Fruit fly (Drosophila melanogaster): ENCODE data around the gene Ugt49B2.

DNA sequence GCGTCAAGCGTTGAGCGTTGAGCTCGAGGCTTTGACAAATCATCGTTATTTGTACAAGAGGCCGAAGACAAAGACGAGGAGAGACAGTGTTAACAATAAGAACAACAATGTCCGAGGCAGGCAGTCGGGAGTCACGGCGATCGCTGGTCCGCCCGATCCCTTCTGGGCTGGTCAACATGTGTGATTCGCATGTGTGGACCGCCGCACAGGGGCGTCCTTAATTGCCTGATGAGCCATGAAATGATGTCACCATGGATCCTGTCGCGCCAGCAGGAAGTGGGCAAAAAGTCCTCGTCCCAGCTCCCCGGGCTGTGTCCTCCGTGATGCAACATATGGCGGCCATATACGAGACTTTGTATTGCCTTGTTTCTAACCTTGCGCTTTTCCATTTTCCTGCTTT lies 19.6 kb downstream of the Ugt49B2 start:
- TF ChIP-seq CG8478 (optimal IDR thresholded peaks at IDR 0.05), result no peak
- no peak for TF ChIP-seq CTCF (optimal IDR thresholded peaks at IDR 0.05)
